Worm (Caenorhabditis elegans) whole organism, young adult: ENCODE measurements around the gene F37C12.10.

Experiments
- B0019.2 ChIP-seq: fragments of 200-800 bp; sonication (Bioruptor generic); conservative IDR thresholded peaks from 2 replicates; pipeline ENCODE4 v1.3.6; 2022; ENCODE audit warnings: missing genetic modification reagents, missing genetic modification characterization, missing compliant biosample characterization
- C17E4.6 ChIP-seq: fragments of 200-800 bp; sonication (Bioruptor generic); IDR thresholded peaks from 2 replicates; pipeline ENCODE4 v1.3.6; 2022; ENCODE audit warnings: missing genetic modification reagents, missing genetic modification characterization, missing compliant biosample characterization
- D2030.7 ChIP-seq: fragments of 200-800 bp; sonication (Bioruptor generic); IDR thresholded peaks from 2 replicates; pipeline ENCODE4 v1.3.6; 2022; ENCODE audit warnings: missing genetic modification reagents, missing genetic modification characterization, missing compliant biosample characterization
- F10E7.11 ChIP-seq: sonication (generic microtip); optimal IDR thresholded peaks from 2 replicates; lab custom pipeline; 2017; ENCODE audit warnings: mild to moderate bottlenecking, missing genetic modification characterization, moderate library complexity, missing compliant biosample characterization
- F39B2.1 ChIP-seq: fragments of 200-800 bp; sonication (Bioruptor generic); IDR thresholded peaks from 2 replicates; pipeline ENCODE4 v1.3.6; 2022; ENCODE audit warnings: missing genetic modification reagents, missing genetic modification characterization, missing compliant biosample characterization
- F49E8.2 ChIP-seq: sonication (generic microtip); optimal IDR thresholded peaks from 3 replicates; lab custom pipeline; 2017; ENCODE audit warnings: missing genetic modification characterization, mild to moderate bottlenecking, missing compliant biosample characterization, antibody characterized with exemption, moderate library complexity; ENCODE audit not compliant: insufficient read depth
- F52B5.7 ChIP-seq: sonication (generic microtip); optimal IDR thresholded peaks from 2 replicates; lab custom pipeline; 2016; ENCODE audit warnings: mild to moderate bottlenecking, missing genetic modification characterization, missing compliant biosample characterization
- F57A8.1 ChIP-seq: fragments of 200-800 bp; sonication (Bioruptor generic); optimal IDR thresholded peaks from 2 replicates; lab custom pipeline; 2018; ENCODE audit warnings: mild to moderate bottlenecking, missing genetic modification characterization, moderate library complexity, missing compliant biosample characterization
- K12H6.12 ChIP-seq: fragments of 200-800 bp; sonication (Bioruptor generic); optimal IDR thresholded peaks from 2 replicates; lab custom pipeline; 2018; ENCODE audit warnings: mild to moderate bottlenecking, missing genetic modification characterization, missing compliant biosample characterization
- T07F8.4 ChIP-seq: sonication (generic microtip); optimal IDR thresholded peaks from 2 replicates; lab custom pipeline; 2016; ENCODE audit warnings: mild to moderate bottlenecking, missing genetic modification characterization, moderate library complexity, missing compliant biosample characterization
- ZK185.1 ChIP-seq: sonication (generic microtip); optimal IDR thresholded peaks from 2 replicates; lab custom pipeline; 2016; ENCODE audit warnings: mild to moderate bottlenecking, missing genetic modification characterization, missing compliant biosample characterization; ENCODE audit not compliant: poor library complexity, severe bottlenecking
- akir-1 ChIP-seq: fragments of 200-800 bp; sonication (Bioruptor generic); optimal IDR thresholded peaks from 2 replicates; lab custom pipeline; 2018; ENCODE audit warnings: mild to moderate bottlenecking, missing genetic modification characterization, moderate library complexity, missing compliant biosample characterization
- aptf-2 ChIP-seq: fragments of 200-800 bp; sonication (Bioruptor generic); conservative IDR thresholded peaks from 2 replicates; pipeline ENCODE4 v1.3.6; 2022; ENCODE audit warnings: missing genetic modification reagents, missing genetic modification characterization, missing compliant biosample characterization
- athp-1 ChIP-seq: sonication (generic microtip); optimal IDR thresholded peaks from 2 replicates; lab custom pipeline; 2017; ENCODE audit warnings: mild to moderate bottlenecking, missing genetic modification characterization, missing compliant biosample characterization
- attf-3 ChIP-seq: fragments of 200-800 bp; sonication (Bioruptor generic); conservative IDR thresholded peaks from 2 replicates; pipeline ENCODE4 v1.3.6; 2022; ENCODE audit warnings: missing genetic modification reagents, missing genetic modification characterization, missing compliant biosample characterization
- bed-1 ChIP-seq: fragments of 200-800 bp; sonication (Bioruptor generic); IDR thresholded peaks from 2 replicates; pipeline ENCODE4 v1.3.6; 2022; ENCODE audit warnings: missing genetic modification reagents, missing genetic modification characterization, missing compliant biosample characterization
- bed-2 ChIP-seq: fragments of 200-800 bp; sonication (Bioruptor generic); IDR thresholded peaks from 2 replicates; pipeline ENCODE4 v1.3.6; 2022; ENCODE audit warnings: missing genetic modification reagents, missing genetic modification characterization, missing compliant biosample characterization
- cebp-1 ChIP-seq, 2 experiments: fragments of 200-800 bp in 1 of 2; sonication (Bioruptor generic) in 1 of 2; sonication (generic microtip) in 1 of 2; IDR thresholded peaks in 1 of 2; optimal IDR thresholded peaks in 1 of 2; 2 replicates each; pipeline versions ENCODE4 v1.3.6 to Lab custom; 2017 to 2022; ENCODE audit warnings: missing compliant biosample characterization in 2 of 2, missing genetic modification characterization in 2 of 2, mild to moderate bottlenecking in 1 of 2, missing genetic modification reagents in 1 of 2, moderate library complexity in 1 of 2
- cebp-2 ChIP-seq: fragments of 200-800 bp; sonication (Bioruptor generic); IDR thresholded peaks from 2 replicates; pipeline ENCODE4 v1.3.6; 2022; ENCODE audit warnings: missing genetic modification characterization, missing compliant biosample characterization
- dpff-1 ChIP-seq: sonication (generic microtip); optimal IDR thresholded peaks from 2 replicates; lab custom pipeline; 2017; ENCODE audit warnings: mild to moderate bottlenecking, missing genetic modification characterization, missing compliant biosample characterization
- egl-44 ChIP-seq: fragments of 200-800 bp; sonication (Bioruptor generic); IDR thresholded peaks from 2 replicates; pipeline ENCODE4 v1.3.6; 2022; ENCODE audit warnings: missing genetic modification reagents, missing genetic modification characterization, missing compliant biosample characterization
- egrh-3 ChIP-seq: fragments of 200-800 bp; sonication (Bioruptor generic); IDR thresholded peaks from 2 replicates; pipeline ENCODE4 v1.3.6; 2022; ENCODE audit warnings: missing genetic modification reagents, missing genetic modification characterization, missing compliant biosample characterization
- ekl-4 ChIP-seq: fragments of 200-800 bp; sonication (Bioruptor generic); IDR thresholded peaks from 2 replicates; pipeline ENCODE4 v1.3.6; 2022; ENCODE audit warnings: missing genetic modification reagents, missing genetic modification characterization, missing compliant biosample characterization
- gei-17 ChIP-seq: fragments of 200-800 bp; sonication (Bioruptor generic); optimal IDR thresholded peaks from 2 replicates; lab custom pipeline; 2018; ENCODE audit warnings: mild to moderate bottlenecking, missing genetic modification characterization, missing compliant biosample characterization
- hlh-12 ChIP-seq: sonication (generic microtip); optimal IDR thresholded peaks from 2 replicates; lab custom pipeline; 2016; ENCODE audit warnings: missing genetic modification characterization, missing compliant biosample characterization
- hmg-1.2 ChIP-seq: fragments of 200-800 bp; sonication (Bioruptor generic); IDR thresholded peaks from 2 replicates; pipeline ENCODE4 v1.3.6; 2022; ENCODE audit warnings: missing genetic modification reagents, missing genetic modification characterization, missing compliant biosample characterization
- hmg-20 ChIP-seq: fragments of 200-800 bp; sonication (Bioruptor generic); IDR thresholded peaks from 2 replicates; pipeline ENCODE4 v1.3.6; 2022; ENCODE audit warnings: missing genetic modification reagents, missing genetic modification characterization, missing compliant biosample characterization
- lag-1 ChIP-seq: fragments of 200-800 bp; sonication (Bioruptor generic); IDR thresholded peaks from 2 replicates; pipeline ENCODE4 v1.3.6; 2022; ENCODE audit warnings: missing genetic modification reagents, missing genetic modification characterization, missing compliant biosample characterization
- lin-40 ChIP-seq: sonication (generic microtip); optimal IDR thresholded peaks from 2 replicates; lab custom pipeline; 2016; ENCODE audit warnings: missing genetic modification characterization, mild to moderate bottlenecking, missing compliant biosample characterization, missing genotype, missing genetic modification reagents
- lsy-27 ChIP-seq: sonication (generic microtip); optimal IDR thresholded peaks from 2 replicates; lab custom pipeline; 2017; ENCODE audit warnings: missing genetic modification characterization, mild to moderate bottlenecking, missing compliant biosample characterization, antibody characterized with exemption, missing genotype, borderline replicate concordance; ENCODE audit not compliant: insufficient read depth
- madf-8 ChIP-seq: fragments of 200-800 bp; sonication (Bioruptor generic); conservative IDR thresholded peaks from 2 replicates; pipeline ENCODE4 v1.3.6; 2022; ENCODE audit warnings: missing genetic modification reagents, missing genetic modification characterization, missing compliant biosample characterization
- mcd-1 ChIP-seq: fragments of 200-800 bp; sonication (Bioruptor generic); IDR thresholded peaks from 2 replicates; pipeline ENCODE4 v1.3.6; 2022; ENCODE audit warnings: missing genetic modification reagents, missing genetic modification characterization, missing compliant biosample characterization
- mel-28 ChIP-seq: sonication (generic microtip); optimal IDR thresholded peaks from 2 replicates; lab custom pipeline; 2016; ENCODE audit warnings: borderline replicate concordance, mild to moderate bottlenecking, missing genetic modification characterization, missing compliant biosample characterization
- mxl-1 ChIP-seq: sonication (generic microtip); optimal IDR thresholded peaks from 2 replicates; lab custom pipeline; 2016; ENCODE audit warnings: missing genetic modification characterization, missing compliant biosample characterization
- nfyb-1 ChIP-seq: fragments of 200-800 bp; sonication (Bioruptor generic); IDR thresholded peaks from 2 replicates; pipeline ENCODE4 v1.3.6; 2022; ENCODE audit warnings: missing genetic modification reagents, missing genetic modification characterization, missing compliant biosample characterization
- nhr-90 ChIP-seq: sonication (generic microtip); optimal IDR thresholded peaks from 2 replicates; lab custom pipeline; 2016; ENCODE audit warnings: missing genotype, mild to moderate bottlenecking, missing genetic modification characterization, missing compliant biosample characterization
- pha-4 ChIP-seq: fragments of 150-350 bp; sonication (generic microtip); optimal IDR thresholded peaks from 2 replicates; lab custom pipeline; 2014; ENCODE audit warnings: missing biosample characterization, missing genetic modification reagents, missing genetic modification characterization
- repo-1 ChIP-seq: sonication (generic microtip); optimal IDR thresholded peaks from 2 replicates; lab custom pipeline; 2017; ENCODE audit warnings: mild to moderate bottlenecking, missing genetic modification characterization, missing compliant biosample characterization
- sdz-38 ChIP-seq: sonication (generic microtip); optimal IDR thresholded peaks from 2 replicates; lab custom pipeline; 2016; ENCODE audit warnings: missing genotype, missing genetic modification characterization, missing compliant biosample characterization
- snpc-3.4 ChIP-seq: sonication (generic microtip); optimal IDR thresholded peaks from 2 replicates; lab custom pipeline; 2017; ENCODE audit warnings: missing genetic modification characterization, mild to moderate bottlenecking, missing compliant biosample characterization, antibody characterized with exemption, moderate library complexity, missing genotype, missing genetic modification reagents
- somi-1 ChIP-seq: fragments of 200-800 bp; sonication (Bioruptor generic); optimal IDR thresholded peaks from 2 replicates; lab custom pipeline; 2018; ENCODE audit warnings: mild to moderate bottlenecking, missing genetic modification characterization, missing compliant biosample characterization
- tbx-9 ChIP-seq: sonication (generic microtip); optimal IDR thresholded peaks from 2 replicates; lab custom pipeline; 2016; ENCODE audit warnings: borderline replicate concordance, missing genetic modification characterization, inconsistent platforms, missing compliant biosample characterization
- tlf-1 ChIP-seq: fragments of 200-800 bp; sonication (Bioruptor generic); optimal IDR thresholded peaks from 2 replicates; lab custom pipeline; 2018; ENCODE audit warnings: mild to moderate bottlenecking, missing genetic modification characterization, missing compliant biosample characterization
- unc-130 ChIP-seq: sonication (generic microtip); optimal IDR thresholded peaks from 2 replicates; lab custom pipeline; 2016; ENCODE audit warnings: missing genetic modification reagents, missing genetic modification characterization, missing compliant biosample characterization
- zim-3 ChIP-seq: sonication (generic microtip); optimal IDR thresholded peaks from 2 replicates; lab custom pipeline; 2017; ENCODE audit warnings: mild to moderate bottlenecking, missing genetic modification characterization, moderate library complexity, missing compliant biosample characterization
- ztf-3 ChIP-seq: fragments of 200-800 bp; sonication (Bioruptor generic); optimal IDR thresholded peaks from 2 replicates; lab custom pipeline; 2018; ENCODE audit warnings: mild to moderate bottlenecking, missing genetic modification characterization, missing compliant biosample characterization

Gene F37C12.10

ce11 chrIII:7179538-7180301 lies 8.5 kb downstream of the F37C12.10 start, which contains the start of the genes rps-14 and rpl-36 (continued):
- TF ChIP-seq F10E7.11, result no peak
- no peak for TF ChIP-seq F57A8.1
- no peak for TF ChIP-seq cebp-1 (GFP tag; IDR thresholded peaks at IDR 0.05; lab: Robert Waterston, UW)
- peak; percentile 77 for TF ChIP-seq cebp-1 (tag; optimal IDR thresholded peaks at IDR 0.05; lab: Kevin White, UChicago)
- TF ChIP-seq bed-2 (GFP tag; lab: Robert Waterston, UW), result no peak
- TF ChIP-seq cebp-2 (GFP tag; lab: Robert Waterston, UW), result no peak
- TF ChIP-seq bed-1 (GFP tag; lab: Robert Waterston, UW), result no peak
- TF ChIP-seq nfyb-1 (GFP tag; lab: Robert Waterston, UW), result 0 out of 2 replicates have a peak, but pooled peaks have one; percentile 47
- peak; percentile 26 for TF ChIP-seq F49E8.2 (tag; lab: Kevin White, UChicago)
- TF ChIP-seq repo-1 (tag; lab: Kevin White, UChicago), result no peak
- no peak for TF ChIP-seq akir-1 (GFP tag; lab: Kevin White, UChicago)
- no peak for TF ChIP-seq T07F8.4 (tag; lab: Kevin White, UChicago)
- TF ChIP-seq sdz-38, result no peak
- TF ChIP-seq nhr-90 (tag; lab: Kevin White, UChicago), result no peak
- no peak for TF ChIP-seq mel-28 (tag; lab: Kevin White, UChicago)
- peak; percentile 72 for TF ChIP-seq attf-3
- TF ChIP-seq pha-4 (tag; lab: Kevin White, UChicago), result peak; percentile 89
- TF ChIP-seq F39B2.1 (GFP tag; lab: Robert Waterston, UW), result no peak
- no peak for TF ChIP-seq dpff-1
- TF ChIP-seq D2030.7 (GFP tag; lab: Robert Waterston, UW), result peak; percentile 71
- TF ChIP-seq hmg-1.2 (GFP tag; lab: Robert Waterston, UW), result peak; percentile 87
- TF ChIP-seq snpc-3.4, result peak; percentile 70
- no peak for TF ChIP-seq F52B5.7 (tag; lab: Kevin White, UChicago)
- TF ChIP-seq hlh-12 (tag; lab: Kevin White, UChicago), result no peak
- no peak for TF ChIP-seq lag-1 (GFP tag; lab: Robert Waterston, UW)
- TF ChIP-seq ztf-3 (GFP tag; lab: Kevin White, UChicago), result no peak
- TF ChIP-seq tbx-9 (tag; lab: Kevin White, UChicago), result no peak
- TF ChIP-seq mcd-1 (GFP tag; lab: Robert Waterston, UW), result peak; percentile 84
- no peak for TF ChIP-seq gei-17
- peak; percentile 57 for TF ChIP-seq ZK185.1 (tag; lab: Kevin White, UChicago)
- TF ChIP-seq lsy-27 (tag; lab: Kevin White, UChicago), result no peak
- no peak for TF ChIP-seq athp-1 (tag; lab: Kevin White, UChicago)
- no peak for TF ChIP-seq aptf-2 (GFP tag; lab: Robert Waterston, UW)
- TF ChIP-seq C17E4.6 (GFP tag; lab: Robert Waterston, UW), result no peak
- TF ChIP-seq zim-3 (tag; lab: Kevin White, UChicago), result no peak
- no peak for TF ChIP-seq egrh-3 (GFP tag; lab: Robert Waterston, UW)
- no peak for TF ChIP-seq mxl-1 (tag; lab: Kevin White, UChicago)
- peak; percentile 36; the same call in 1 of the 2 replicates for TF ChIP-seq ekl-4 (GFP tag; lab: Robert Waterston, UW)
- peak; percentile 47 for TF ChIP-seq K12H6.12 (tag; lab: Kevin White, UChicago)
- TF ChIP-seq madf-8 (GFP tag; lab: Robert Waterston, UW), result 0 out of 2 replicates have a peak, but pooled peaks have one; percentile 15
- TF ChIP-seq hmg-20 (GFP tag; lab: Robert Waterston, UW), result no peak
- peak; percentile 82 for TF ChIP-seq tlf-1 (GFP tag; lab: Kevin White, UChicago)
- TF ChIP-seq lin-40 (tag; lab: Kevin White, UChicago), result peak; percentile 82
- TF ChIP-seq unc-130, result no peak
- TF ChIP-seq B0019.2, result no peak
- TF ChIP-seq egl-44 (GFP tag; lab: Robert Waterston, UW), result no peak
- TF ChIP-seq somi-1 (GFP tag; lab: Kevin White, UChicago), result no peak
